Fruit fly (Drosophila melanogaster): ENCODE data around the gene Mfe2.

The Mfe2 gene

dm6 chrX:16320197-16320921 is 49.6 kb downstream of the Mfe2 start, which contains the start of gene Cyp1:
Gene Cyp1 (minus strand): TSS chrX:16320370.
- TF ChIP-seq Hr96 (GFP tag; optimal IDR thresholded peaks at IDR 0.05) (no peak), ovo (GFP tag; optimal IDR thresholded peaks at IDR 0.05) (peak; percentile 31), CG11617 (GFP tag; optimal IDR thresholded peaks at IDR 0.05) (peak; percentile 21), CG7101 (tag; optimal IDR thresholded peaks at IDR 0.05) (peak; percentile 66), CG33017 (tag; optimal IDR thresholded peaks at IDR 0.05) (peak; percentile 13), cnc (optimal IDR thresholded peaks at IDR 0.05) (no peak), kay (GFP tag; ENCODE audit: borderline replicate concordance) (no peak), CG12768 (GFP tag; optimal IDR thresholded peaks at IDR 0.05) (peak; percentile 58), bab1 (GFP tag; optimal IDR thresholded peaks at IDR 0.05) (peak; percentile 50), pad (GFP tag; optimal IDR thresholded peaks at IDR 0.05) (peak; percentile 13), toe (GFP tag; optimal IDR thresholded peaks at IDR 0.05) (no peak), CG14711 (tag; optimal IDR thresholded peaks at IDR 0.05) (peak; percentile 58), CG7045 (GFP tag; optimal IDR thresholded peaks at IDR 0.05) (no peak), Clk (GFP tag; optimal IDR thresholded peaks at IDR 0.05) (no peak), Crg-1 (GFP tag; optimal IDR thresholded peaks at IDR 0.05) (peak; percentile 72), CG5204 (GFP tag; optimal IDR thresholded peaks at IDR 0.05) (no peak), Mnt (GFP tag; optimal IDR thresholded peaks at IDR 0.05) (peak; percentile 86), cic (GFP tag; optimal IDR thresholded peaks at IDR 0.05) (peak; percentile 17), tj (GFP tag; optimal IDR thresholded peaks at IDR 0.05) (peak; percentile 75), CG1620 (GFP tag; optimal IDR thresholded peaks at IDR 0.05) (peak; percentile 40)

dm6 chrX:16321037-16321436 is 50.3 kb downstream of the Mfe2 start:
- TF ChIP-seq CG7045 (GFP tag; optimal IDR thresholded peaks at IDR 0.05) (no peak), CG12768 (GFP tag; optimal IDR thresholded peaks at IDR 0.05) (no peak), CG1620 (GFP tag; optimal IDR thresholded peaks at IDR 0.05) (no peak), CG7101 (tag; optimal IDR thresholded peaks at IDR 0.05) (no peak), Hr96 (GFP tag; optimal IDR thresholded peaks at IDR 0.05) (no peak), bab1 (GFP tag; optimal IDR thresholded peaks at IDR 0.05) (peak; percentile 39), Clk (GFP tag; optimal IDR thresholded peaks at IDR 0.05) (no peak), CG14711 (tag; optimal IDR thresholded peaks at IDR 0.05) (peak; percentile 1)

dm6 chrX:16323063-16323462 is 52.3 kb downstream of the Mfe2 start, which contains the start of the genes CG9917 and CG32579:
Gene CG9917 (minus strand): TSS chrX:16323231.
Gene CG32579 (plus strand): TSS chrX:16323286.
- TF ChIP-seq bab1 (GFP tag; optimal IDR thresholded peaks at IDR 0.05): peak; percentile 50
- no peak for TF ChIP-seq pad (GFP tag; optimal IDR thresholded peaks at IDR 0.05)
- no peak for TF ChIP-seq toe (GFP tag; optimal IDR thresholded peaks at IDR 0.05)
- TF ChIP-seq cic (GFP tag; optimal IDR thresholded peaks at IDR 0.05): no peak
- no peak for TF ChIP-seq ovo (GFP tag; optimal IDR thresholded peaks at IDR 0.05)
- no peak for TF ChIP-seq CG5204 (GFP tag; optimal IDR thresholded peaks at IDR 0.05)
- TF ChIP-seq kay (GFP tag; ENCODE audit: borderline replicate concordance): no peak
- peak; percentile 19 for TF ChIP-seq tj (GFP tag; optimal IDR thresholded peaks at IDR 0.05)
- TF ChIP-seq Mnt (GFP tag; optimal IDR thresholded peaks at IDR 0.05): peak; percentile 54
- TF ChIP-seq Hr96 (GFP tag; optimal IDR thresholded peaks at IDR 0.05): no peak
- TF ChIP-seq CG7101 (tag; optimal IDR thresholded peaks at IDR 0.05): peak; percentile 19
- TF ChIP-seq CG12768 (GFP tag; optimal IDR thresholded peaks at IDR 0.05): no peak
- TF ChIP-seq CG33017 (tag; optimal IDR thresholded peaks at IDR 0.05): no peak
- no peak for TF ChIP-seq CG1620 (GFP tag; optimal IDR thresholded peaks at IDR 0.05)
- no peak for TF ChIP-seq CG11617 (GFP tag; optimal IDR thresholded peaks at IDR 0.05)
- TF ChIP-seq Clk (GFP tag; optimal IDR thresholded peaks at IDR 0.05): no peak
- TF ChIP-seq cnc (optimal IDR thresholded peaks at IDR 0.05): no peak
- peak; percentile 17 for TF ChIP-seq CG14711 (tag; optimal IDR thresholded peaks at IDR 0.05)
- no peak for TF ChIP-seq Crg-1 (GFP tag; optimal IDR thresholded peaks at IDR 0.05)
- TF ChIP-seq CG7045 (GFP tag; optimal IDR thresholded peaks at IDR 0.05): no peak

Data from whole organism, adult.